In the genomic region with DNA sequence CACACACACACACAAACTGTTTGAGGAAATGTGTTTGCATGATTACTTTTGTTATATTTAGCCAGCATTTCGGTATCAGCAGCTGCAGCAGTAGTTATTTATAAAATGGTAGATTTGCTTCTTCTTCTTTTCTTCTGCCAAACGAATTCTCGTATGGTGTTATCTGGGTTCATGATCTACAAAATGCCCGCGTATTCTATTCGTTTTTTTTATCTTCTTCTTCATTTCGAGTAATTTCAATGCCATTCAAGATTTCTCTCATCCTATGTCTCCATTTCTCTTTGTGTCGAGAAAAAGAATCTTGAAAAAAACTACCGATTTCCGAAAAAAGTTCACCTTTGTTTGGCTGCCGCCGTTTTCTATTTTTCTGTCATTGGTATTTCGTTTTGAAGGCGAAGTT, we compare ENCODE assay signal across 4 worm cellular contexts.
TF ChIP-seq lines count a peak whose summit lies in the region.

No protein-coding gene starts in this region.

TF ChIP-seq in whole organism, L1 larva, 84 proteins besides CTCF, POLR2A, EP300 and RAD21:
- TF ChIP-seq mab-9 (GFP tag; IDR thresholded peaks at IDR 0.05; lab: Robert Waterston, UW) (no peak), dpl-1 (GFP tag; optimal IDR thresholded peaks at IDR 0.05; lab: Kevin White, UChicago) (peak; percentile 26 to 32 (median 28)), mep-1 (tag; optimal IDR thresholded peaks at IDR 0.05; lab: Kevin White, UChicago) (no peak), sox-4 (tag; optimal IDR thresholded peaks at IDR 0.05; lab: Kevin White, UChicago) (no peak), unc-130 (tag; optimal IDR thresholded peaks at IDR 0.05; lab: Kevin White, UChicago) (no peak), elt-3 (tag; optimal IDR thresholded peaks at IDR 0.05; lab: Kevin White, UChicago) (peak in 1 of 6 experiments; percentile 3), lin-14 (GFP tag; optimal IDR thresholded peaks at IDR 0.05; lab: Kevin White, UChicago) (peak; percentile 40), ces-1 (GFP tag; optimal IDR thresholded peaks at IDR 0.05; lab: Kevin White, UChicago) (no peak), lin-35 (GFP tag; optimal IDR thresholded peaks at IDR 0.05; lab: Kevin White, UChicago) (peak in 1 of 2 experiments; percentile 2), nhr-28 (tag; optimal IDR thresholded peaks at IDR 0.05; lab: Kevin White, UChicago) (no peak), mdl-1 (tag; optimal IDR thresholded peaks at IDR 0.05; lab: Kevin White, UChicago) (no peak), nhr-85 (tag; lab: Kevin White, UChicago) (peak; percentile 69), egl-27 (tag; optimal IDR thresholded peaks at IDR 0.05; lab: Kevin White, UChicago) (no peak), C16A3.4 (tag; optimal IDR thresholded peaks at IDR 0.05; lab: Kevin White, UChicago) (no peak), sptf-1 (tag; optimal IDR thresholded peaks at IDR 0.05; lab: Kevin White, UChicago) (no peak), lsy-2 (tag; optimal IDR thresholded peaks at IDR 0.05; lab: Kevin White, UChicago) (peak in 1 of 2 experiments; percentile 37), blmp-1 (tag; optimal IDR thresholded peaks at IDR 0.05; lab: Kevin White, UChicago) (peak; percentile 7), pag-3 (tag; optimal IDR thresholded peaks at IDR 0.05; lab: Kevin White, UChicago; ENCODE audit: borderline replicate concordance, insufficient read depth) (no peak), alr-1 (tag; optimal IDR thresholded peaks at IDR 0.05; lab: Kevin White, UChicago; ENCODE audit: borderline replicate concordance) (no peak), sup-37 (GFP tag; optimal IDR thresholded peaks at IDR 0.05; lab: Kevin White, UChicago) (no peak), hlh-17 (GFP tag; optimal IDR thresholded peaks at IDR 0.05; lab: Kevin White, UChicago; ENCODE audit: borderline replicate concordance) (no peak)

TF ChIP-seq in whole organism, L2 larva, 48 proteins besides CTCF, POLR2A, EP300 and RAD21:
- TF ChIP-seq nhr-25 (tag; optimal IDR thresholded peaks at IDR 0.05; lab: Kevin White, UChicago) (peak; percentile 44), ceh-16 (tag; optimal IDR thresholded peaks at IDR 0.05; lab: Kevin White, UChicago) (no peak)

TF ChIP-seq in whole organism, L3 larva, 47 proteins besides CTCF, POLR2A, EP300 and RAD21:
- TF ChIP-seq elt-1 (tag; optimal IDR thresholded peaks at IDR 0.05; lab: Kevin White, UChicago) (peak; percentile 77), nhr-25 (tag; optimal IDR thresholded peaks at IDR 0.05; lab: Kevin White, UChicago) (peak; percentile 33), nhr-67 (tag; optimal IDR thresholded peaks at IDR 0.05; lab: Kevin White, UChicago) (no peak)

TF ChIP-seq in whole organism, L4 larva, 104 proteins besides CTCF, POLR2A, EP300 and RAD21:
- TF ChIP-seq aha-1 (tag; lab: Kevin White, UChicago): peak; percentile 43
- no peak for TF ChIP-seq pqm-1 (tag; optimal IDR thresholded peaks at IDR 0.05; lab: Kevin White, UChicago)
- TF ChIP-seq ceh-32 (tag; optimal IDR thresholded peaks at IDR 0.05; lab: Kevin White, UChicago; ENCODE audit: poor library complexity): no peak
- peak; percentile 16 for TF ChIP-seq mep-1 (tag; optimal IDR thresholded peaks at IDR 0.05; lab: Kevin White, UChicago)
- TF ChIP-seq nhr-25 (tag; optimal IDR thresholded peaks at IDR 0.05; lab: Kevin White, UChicago; ENCODE audit: borderline replicate concordance, insufficient read depth): peak; percentile 36

Comparison
In these comparisons a context has a peak if more than half of its experiments do, and no peak if none do; other contexts are left out.
1. Of the 29 proteins assayed by ChIP-seq in both whole organism, L4 larva and whole organism, L1 larva: peak only in whole organism, L4 larva: aha-1 and mep-1; only in whole organism, L1 larva: dpl-1; in both: none; in neither: 25; mixed calls (peak in some experiments, not most) for 1.